Fruit fly (Drosophila melanogaster) whole organism, embryonic: Measurements from ENCODE around the gene CG4278.

Experiments used
- CG1024 ChIP-seq: fragments of 200-800 bp; sonication (Bioruptor generic); IDR thresholded peaks from 2 replicates; pipeline ENCODE4 v1.3.6; 2022; ENCODE audit warnings: missing biosample characterization, missing genetic modification characterization
- CG11093 ChIP-seq: fragments of 200-800 bp; sonication (Bioruptor generic); IDR thresholded peaks from 3 replicates; pipeline ENCODE4 v1.3.6; 2022; ENCODE audit warnings: missing biosample characterization, missing genetic modification characterization
- CG11560 ChIP-seq: fragments of 200-800 bp; sonication (Bioruptor generic); IDR thresholded peaks from 3 replicates; pipeline ENCODE4 v1.3.6; 2022; ENCODE audit warnings: missing biosample characterization, missing genetic modification characterization
- CG1529 ChIP-seq: fragments of 200-800 bp; sonication (Bioruptor generic); optimal IDR thresholded peaks from 3 replicates; lab custom pipeline; 2018; ENCODE audit warnings: missing biosample characterization, missing genetic modification characterization
- CG17568 ChIP-seq: fragments of 200-800 bp; sonication (Bioruptor generic); optimal IDR thresholded peaks from 2 replicates; lab custom pipeline; 2018; ENCODE audit warnings: missing biosample characterization, mild to moderate bottlenecking, missing genetic modification characterization, moderate library complexity
- CG2120 ChIP-seq: fragments of 200-800 bp; sonication (Bioruptor generic); optimal IDR thresholded peaks from 3 replicates; lab custom pipeline; 2016; ENCODE audit warnings: missing biosample characterization, missing genetic modification characterization
- CG2875 ChIP-seq: fragments of 200-800 bp; sonication (Bioruptor generic); optimal IDR thresholded peaks from 2 replicates; lab custom pipeline; 2017; ENCODE audit warnings: missing biosample characterization, mild to moderate bottlenecking, missing genetic modification characterization, missing genetic modification reagents
- CG2889 ChIP-seq: fragments of 200-800 bp; sonication (Bioruptor generic); IDR thresholded peaks from 3 replicates; pipeline ENCODE4 v1.3.6; 2022; ENCODE audit warnings: missing biosample characterization, missing genetic modification characterization
- CG33557 ChIP-seq: fragments of 200-800 bp; sonication (Bioruptor generic); optimal IDR thresholded peaks from 2 replicates; lab custom pipeline; 2019; ENCODE audit warnings: missing biosample characterization, mild to moderate bottlenecking, missing genetic modification characterization, moderate library complexity
- CG34224 ChIP-seq: fragments of 200-800 bp; sonication (Bioruptor generic); IDR thresholded peaks from 3 replicates; pipeline ENCODE4 v1.3.6; 2022; ENCODE audit warnings: missing biosample characterization, missing genetic modification characterization; ENCODE audit not compliant: partially characterized antibody
- CG43689 ChIP-seq: fragments of 200-800 bp; sonication (Bioruptor generic); IDR thresholded peaks from 2 replicates; pipeline ENCODE4 v1.3.6; 2022; ENCODE audit warnings: missing biosample characterization, missing genetic modification characterization
- CG4730 ChIP-seq: fragments of 200-800 bp; sonication (Bioruptor generic); IDR thresholded peaks from 2 replicates; pipeline ENCODE4 v1.3.6; 2022; ENCODE audit warnings: missing biosample characterization, missing genetic modification characterization
- CG6765 ChIP-seq: fragments of 200-800 bp; sonication (Bioruptor generic); optimal IDR thresholded peaks from 3 replicates; lab custom pipeline; 2017; ENCODE audit warnings: missing biosample characterization, mild to moderate bottlenecking, missing genetic modification characterization
- CG9609 ChIP-seq: fragments of 200-800 bp; sonication (Bioruptor generic); optimal IDR thresholded peaks from 3 replicates; lab custom pipeline; 2016; ENCODE audit warnings: missing biosample characterization, missing genetic modification characterization
- CTCF ChIP-seq: fragments of 200-800 bp; sonication (Bioruptor generic); optimal IDR thresholded peaks from 2 replicates; lab custom pipeline; 2017; ENCODE audit warnings: missing biosample characterization, mild to moderate bottlenecking, missing genetic modification characterization, moderate library complexity
- Dbx ChIP-seq: fragments of 200-800 bp; sonication (Bioruptor generic); IDR thresholded peaks from 3 replicates; pipeline ENCODE4 v1.3.6; 2022; ENCODE audit warnings: missing biosample characterization, missing genetic modification characterization
- Doc2 ChIP-seq: fragments of 200-800 bp; sonication (Bioruptor generic); IDR thresholded peaks from 2 replicates; pipeline ENCODE4 v1.3.6; 2022; ENCODE audit warnings: missing biosample characterization, missing genetic modification characterization
- E2f1 ChIP-seq: fragments of 200-800 bp; sonication (Bioruptor generic); IDR thresholded peaks from 2 replicates; pipeline ENCODE4 v1.3.6; 2022; ENCODE audit warnings: missing biosample characterization, missing genetic modification characterization
- H2.0 ChIP-seq: fragments of 200-800 bp; sonication (Bioruptor generic); IDR thresholded peaks from 2 replicates; pipeline ENCODE4 v1.3.6; 2022; ENCODE audit warnings: missing biosample characterization, missing genetic modification characterization
- Hand ChIP-seq: fragments of 200-800 bp; sonication (Bioruptor generic); optimal IDR thresholded peaks from 2 replicates; lab custom pipeline; 2017; ENCODE audit warnings: mild to moderate bottlenecking, missing biosample characterization, missing genetic modification reagents, missing genetic modification characterization
- HmgD ChIP-seq: fragments of 200-800 bp; sonication (Bioruptor generic); optimal IDR thresholded peaks from 3 replicates; lab custom pipeline; 2016; ENCODE audit warnings: missing biosample characterization, missing genetic modification characterization
- Hmx ChIP-seq: fragments of 200-800 bp; sonication (Bioruptor generic); optimal IDR thresholded peaks from 2 replicates; lab custom pipeline; 2016; ENCODE audit warnings: missing biosample characterization, missing genetic modification characterization
- Hr3 ChIP-seq: fragments of 200-800 bp; sonication (Bioruptor generic); optimal IDR thresholded peaks from 3 replicates; lab custom pipeline; 2016; ENCODE audit warnings: missing biosample characterization, missing genetic modification characterization
- Hsf ChIP-seq: fragments of 200-800 bp; sonication (Bioruptor generic); optimal IDR thresholded peaks from 3 replicates; lab custom pipeline; 2016; ENCODE audit warnings: missing biosample characterization, missing genetic modification characterization
- Jarid2 ChIP-seq: fragments of 200-800 bp; sonication (Bioruptor generic); optimal IDR thresholded peaks from 3 replicates; lab custom pipeline; 2017; ENCODE audit warnings: mild to moderate bottlenecking, missing biosample characterization, missing genetic modification reagents, missing genetic modification characterization
- MBD-R2 ChIP-seq: fragments of 200-800 bp; sonication (Bioruptor generic); IDR thresholded peaks from 2 replicates; pipeline ENCODE4 v1.3.6; 2022; ENCODE audit warnings: missing biosample characterization, missing genetic modification characterization
- Meics ChIP-seq: fragments of 200-800 bp; sonication (Bioruptor generic); optimal IDR thresholded peaks from 2 replicates; lab custom pipeline; 2017; ENCODE audit warnings: missing biosample characterization, mild to moderate bottlenecking, missing genetic modification characterization
- Oli ChIP-seq: fragments of 200-800 bp; sonication (Bioruptor generic); optimal IDR thresholded peaks from 2 replicates; lab custom pipeline; 2018; ENCODE audit warnings: missing biosample characterization, mild to moderate bottlenecking, missing genetic modification characterization, moderate library complexity
- Ravus ChIP-seq: fragments of 200-800 bp; sonication (Bioruptor generic); IDR thresholded peaks from 2 replicates; pipeline ENCODE4 v1.3.6; 2022; ENCODE audit warnings: missing biosample characterization, missing genetic modification characterization
- Spps ChIP-seq: fragments of 200-800 bp; sonication (Bioruptor generic); optimal IDR thresholded peaks from 2 replicates; lab custom pipeline; 2018; ENCODE audit warnings: missing biosample characterization, mild to moderate bottlenecking, missing genetic modification characterization
- ato ChIP-seq: fragments of 200-800 bp; sonication (Bioruptor generic); IDR thresholded peaks from 2 replicates; pipeline ENCODE4 v1.3.6; 2022; ENCODE audit warnings: missing biosample characterization, missing genetic modification characterization; ENCODE audit not compliant: partially characterized antibody
- bigmax ChIP-seq: fragments of 200-800 bp; sonication (Bioruptor generic); optimal IDR thresholded peaks from 2 replicates; lab custom pipeline; 2018; ENCODE audit warnings: missing biosample characterization, mild to moderate bottlenecking, missing genetic modification characterization
- bsh ChIP-seq, 2 experiments: fragments of 200-800 bp; sonication (Bioruptor generic); optimal IDR thresholded peaks; 2 replicates each; lab custom pipeline; 2017 to 2018; ENCODE audit warnings: mild to moderate bottlenecking in 2 of 2, missing biosample characterization in 2 of 2, missing genetic modification characterization in 2 of 2, moderate library complexity in 1 of 2
- btn ChIP-seq: fragments of 200-800 bp; sonication (Bioruptor generic); optimal IDR thresholded peaks from 2 replicates; lab custom pipeline; 2016; ENCODE audit warnings: missing biosample characterization, missing genetic modification characterization
- crp ChIP-seq, 2 experiments: fragments of 200-800 bp; sonication (Bioruptor generic); optimal IDR thresholded peaks; 2 replicates in 1 of 2; 3 replicates in 1 of 2; lab custom pipeline; 2017; ENCODE audit warnings: missing biosample characterization in 2 of 2, missing genetic modification characterization in 2 of 2, mild to moderate bottlenecking in 1 of 2, moderate library complexity in 1 of 2
- esg ChIP-seq: fragments of 200-800 bp; sonication (Bioruptor generic); conservative IDR thresholded peaks from 2 replicates; pipeline ENCODE4 v1.3.6; 2022; ENCODE audit warnings: missing biosample characterization, missing genetic modification characterization
- gce ChIP-seq: fragments of 200-800 bp; sonication (Bioruptor generic); IDR thresholded peaks from 3 replicates; pipeline ENCODE4 v1.3.6; 2022; ENCODE audit warnings: missing biosample characterization, missing genetic modification characterization
- gcm2 ChIP-seq: fragments of 200-800 bp; sonication (Bioruptor generic); optimal IDR thresholded peaks from 2 replicates; lab custom pipeline; 2016; ENCODE audit warnings: missing biosample characterization, missing genetic modification characterization
- grn ChIP-seq: fragments of 200-800 bp; sonication (Bioruptor generic); optimal IDR thresholded peaks from 3 replicates; lab custom pipeline; 2017; ENCODE audit warnings: missing biosample characterization, missing genetic modification characterization
- jigr1 ChIP-seq: fragments of 200-800 bp; sonication (Bioruptor generic); IDR thresholded peaks from 3 replicates; pipeline ENCODE4 v1.3.6; 2022; ENCODE audit warnings: missing biosample characterization, missing genetic modification characterization
- jing ChIP-seq: fragments of 200-800 bp; sonication (Bioruptor generic); optimal IDR thresholded peaks from 2 replicates; lab custom pipeline; 2018; ENCODE audit warnings: missing biosample characterization, mild to moderate bottlenecking, missing genetic modification characterization
- lab ChIP-seq: fragments of 200-800 bp; sonication (Bioruptor generic); optimal IDR thresholded peaks from 3 replicates; lab custom pipeline; 2017; ENCODE audit warnings: missing biosample characterization, missing genetic modification characterization, mild to moderate bottlenecking, moderate library complexity, missing genetic modification reagents
- lbe ChIP-seq: fragments of 200-800 bp; sonication (Bioruptor generic); optimal IDR thresholded peaks from 2 replicates; lab custom pipeline; 2016; ENCODE audit warnings: missing biosample characterization, mild to moderate bottlenecking, missing genetic modification characterization
- otp ChIP-seq: fragments of 200-800 bp; sonication (Bioruptor generic); IDR thresholded peaks from 3 replicates; pipeline ENCODE4, ENCODE4 v1.3.6; 2022; ENCODE audit warnings: missing biosample characterization, missing genetic modification characterization
- phol ChIP-seq: fragments of 200-800 bp; sonication (Bioruptor generic); optimal IDR thresholded peaks from 3 replicates; lab custom pipeline; 2018; ENCODE audit warnings: missing biosample characterization, mild to moderate bottlenecking, missing genetic modification characterization, moderate library complexity
- pzg ChIP-seq: fragments of 200-800 bp; sonication (Bioruptor generic); optimal IDR thresholded peaks from 3 replicates; lab custom pipeline; 2018; ENCODE audit warnings: missing biosample characterization, mild to moderate bottlenecking, missing genetic modification characterization, moderate library complexity
- row ChIP-seq: fragments of 200-800 bp; sonication (Bioruptor generic); IDR thresholded peaks from 3 replicates; pipeline ENCODE4 v1.3.6; 2022; ENCODE audit warnings: missing biosample characterization, missing genetic modification characterization
- sc ChIP-seq, 3 experiments: fragments of >200 bp in 2 of 3; fragments of 200-800 bp in 1 of 3; sonication (Bioruptor generic) in 1 of 3; optimal IDR thresholded peaks; 2 replicates in 2 of 3; 3 replicates in 1 of 3; lab custom pipeline; 2017; ENCODE audit warnings: mild to moderate bottlenecking in 1 of 3, missing biosample characterization in 1 of 3, missing genetic modification characterization in 1 of 3, missing genetic modification reagents in 1 of 3
- seq ChIP-seq: fragments of 200-800 bp; sonication (Bioruptor generic); IDR thresholded peaks from 2 replicates; pipeline ENCODE4 v1.3.6; 2022; ENCODE audit warnings: missing biosample characterization, missing genetic modification characterization
- stc ChIP-seq: fragments of 200-800 bp; sonication (Bioruptor generic); IDR thresholded peaks from 2 replicates; pipeline ENCODE4 v1.3.6; 2022; ENCODE audit warnings: missing biosample characterization, missing genetic modification characterization
- unpg ChIP-seq: fragments of 200-800 bp; sonication (Bioruptor generic); optimal IDR thresholded peaks from 3 replicates; lab custom pipeline; 2018; ENCODE audit warnings: missing biosample characterization, mild to moderate bottlenecking, missing genetic modification characterization, moderate library complexity
- zfh2 ChIP-seq: fragments of 200-800 bp; sonication (Bioruptor generic); optimal IDR thresholded peaks from 2 replicates; lab custom pipeline; 2016; ENCODE audit warnings: missing biosample characterization, missing genetic modification characterization

Gene CG4278

DNA sequence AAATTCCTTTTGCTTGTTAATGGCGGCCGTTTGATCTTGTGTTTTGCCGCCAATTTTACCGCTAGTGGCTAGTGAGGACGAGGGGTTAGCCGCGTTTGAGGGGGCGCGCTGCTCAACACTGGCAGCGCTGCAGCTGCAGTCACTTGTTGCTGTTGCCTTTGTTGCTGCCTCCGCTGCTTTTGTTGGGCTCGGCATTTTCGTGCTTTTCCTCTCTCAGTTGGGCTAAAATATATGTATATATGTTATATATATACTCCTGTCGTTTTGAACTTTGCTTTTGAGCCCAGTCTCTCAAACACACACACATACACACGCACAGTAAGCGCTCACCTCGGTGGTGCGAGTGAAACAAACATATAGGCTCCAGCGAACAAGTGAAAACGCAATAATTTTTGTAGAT, 2.0 kb upstream of the CG4278 start (continued):
- TF ChIP-seq Hand (GFP tag; lab: Kevin White, UChicago) (no peak), Jarid2 (GFP tag; lab: Kevin White, UChicago) (no peak), esg (GFP tag; lab: Robert Waterston, UW) (no peak), Hr3 (GFP tag; lab: Kevin White, UChicago) (no peak), CG11093 (GFP tag; lab: Robert Waterston, UW) (no peak), lbe (peak; percentile 59), btn (GFP tag; lab: Kevin White, UChicago) (no peak), zfh2 (GFP tag; lab: Kevin White, UChicago) (no peak), lab (GFP tag; lab: Kevin White, UChicago) (peak; percentile 23), jigr1 (GFP tag; lab: Robert Waterston, UW) (no peak), jing (GFP tag; lab: Kevin White, UChicago) (no peak), ato (GFP tag; lab: Robert Waterston, UW) (no peak), unpg (no peak), gce (GFP tag; lab: Robert Waterston, UW) (no peak), CG33557 (GFP tag; lab: Kevin White, UChicago) (no peak), bigmax (GFP tag; lab: Kevin White, UChicago) (no peak), gcm2 (no peak), CG4730 (GFP tag; lab: Robert Waterston, UW) (no peak), crp (GFP tag; optimal IDR thresholded peaks at IDR 0.05; lab: Kevin White, UChicago) (no peak), CG2120 (GFP tag; lab: Kevin White, UChicago) (no peak), Doc2 (GFP tag; lab: Robert Waterston, UW) (no peak), stc (GFP tag; lab: Robert Waterston, UW) (no peak), MBD-R2 (GFP tag; lab: Robert Waterston, UW) (no peak), H2.0 (GFP tag; lab: Robert Waterston, UW) (no peak), phol (tag; lab: Kevin White, UChicago) (peak; percentile 11), Dbx (GFP tag; lab: Robert Waterston, UW) (no peak), E2f1 (GFP tag; lab: Robert Waterston, UW) (peak; percentile 63; the same call in 1 of the 2 replicates), CG11560 (tag; lab: Robert Waterston, UW) (no peak), pzg (no peak), Oli (tag; lab: Kevin White, UChicago) (no peak), CG6765 (peak; percentile 9), grn (no peak), CG1529 (GFP tag; lab: Kevin White, UChicago) (no peak), seq (GFP tag; lab: Robert Waterston, UW) (peak; percentile 29; the same call in 1 of the 2 replicates), CG17568 (no peak), CG2889 (GFP tag; lab: Robert Waterston, UW) (no peak), CG9609 (GFP tag; lab: Kevin White, UChicago) (no peak), CG2875 (GFP tag; lab: Kevin White, UChicago) (no peak), HmgD (GFP tag; lab: Kevin White, UChicago) (no peak), CG43689 (GFP tag; lab: Robert Waterston, UW) (no peak), CG1024 (GFP tag; lab: Robert Waterston, UW) (no peak), bsh (GFP tag; optimal IDR thresholded peaks at IDR 0.05; lab: Kevin White, UChicago) (no peak), CG34224 (no peak), CTCF (GFP tag; lab: Kevin White, UChicago) (no peak), row (GFP tag; lab: Robert Waterston, UW) (peak; percentile 11; the same call in 1 of the 3 replicates), Ravus (GFP tag; lab: Robert Waterston, UW) (no peak), Hmx (GFP tag; lab: Kevin White, UChicago) (no peak), sc (optimal IDR thresholded peaks at IDR 0.05; lab: Kevin White, UChicago) (no peak), sc (GFP tag; optimal IDR thresholded peaks at IDR 0.05; lab: Kevin White, UChicago) (no peak), Hsf (GFP tag; lab: Kevin White, UChicago) (no peak), Meics (GFP tag; lab: Kevin White, UChicago) (no peak), otp (GFP tag; lab: Robert Waterston, UW) (no peak), Spps (no peak)
